Fruit fly (Drosophila melanogaster): ENCODE measurements around the gene CG5282.

Gene CG5282

dm6 chr3L:20393357-20393756 lies 32.5 kb downstream of the CG5282 start, which contains the start of gene CG33969 (continued):
- TF ChIP-seq onecut (GFP tag; IDR thresholded peaks at IDR 0.05) (peak; percentile 92), sob (GFP tag; IDR thresholded peaks at IDR 0.05) (no peak), sens (GFP tag) (peak; percentile 70), CG30020 (tag; optimal IDR thresholded peaks at IDR 0.05) (peak; percentile 9), Optix (GFP tag; IDR thresholded peaks at IDR 0.05) (0 out of 3 replicates have a peak, but pooled peaks have one; percentile 23), CG33557 (GFP tag; optimal IDR thresholded peaks at IDR 0.05) (no peak), maf-S (GFP tag; optimal IDR thresholded peaks at IDR 0.05) (no peak), CG2199 (GFP tag; IDR thresholded peaks at IDR 0.05) (0 out of 3 replicates have a peak, but pooled peaks have one; percentile 11), bbx (GFP tag; IDR thresholded peaks at IDR 0.05; ENCODE audit: partially characterized antibody) (peak; percentile 44; the same call in 1 of the 2 replicates), lbe (GFP tag; optimal IDR thresholded peaks at IDR 0.05) (peak; percentile 21), CG10267 (tag; optimal IDR thresholded peaks at IDR 0.05) (peak; percentile 94), CG34376 (GFP tag; optimal IDR thresholded peaks at IDR 0.05) (no peak), CHES-1-like (GFP tag; optimal IDR thresholded peaks at IDR 0.05) (no peak), CG2120 (GFP tag; optimal IDR thresholded peaks at IDR 0.05) (peak; percentile 16), lab (GFP tag; optimal IDR thresholded peaks at IDR 0.05) (peak; percentile 3), B-H2 (GFP tag; optimal IDR thresholded peaks at IDR 0.05) (peak; percentile 12), CG15514 (GFP tag; optimal IDR thresholded peaks at IDR 0.05) (peak; percentile 42), CG17186 (GFP tag; optimal IDR thresholded peaks at IDR 0.05) (peak; percentile 62), trem (tag; optimal IDR thresholded peaks at IDR 0.05) (peak; percentile 33), Tbp (GFP tag; optimal IDR thresholded peaks at IDR 0.05) (no peak), h (optimal IDR thresholded peaks at IDR 0.05) (no peak), CG12659 (GFP tag; optimal IDR thresholded peaks at IDR 0.05) (peak; percentile 22), CG3838 (GFP tag; optimal IDR thresholded peaks at IDR 0.05) (no peak), Med (GFP tag) (peak; percentile 65), BEAF-32 (GFP tag; optimal IDR thresholded peaks at IDR 0.05) (peak; percentile 58), MESR4 (GFP tag; optimal IDR thresholded peaks at IDR 0.05) (peak; percentile 57), stwl (tag; optimal IDR thresholded peaks at IDR 0.05) (peak; percentile 87), Dp (GFP tag; optimal IDR thresholded peaks at IDR 0.05) (peak; percentile 44), Sry-δ (GFP tag; optimal IDR thresholded peaks at IDR 0.05) (peak; percentile 40), amos (GFP tag; IDR thresholded peaks at IDR 0.05; ENCODE audit: partially characterized antibody) (no peak; the same call in 1 of the 2 replicates), gfzf (GFP tag; optimal IDR thresholded peaks at IDR 0.05) (peak; percentile 29), croc (GFP tag; conservative IDR thresholded peaks at IDR 0.05) (no peak), Bteb2 (GFP tag; optimal IDR thresholded peaks at IDR 0.05) (no peak), Dref (GFP tag; IDR thresholded peaks at IDR 0.05) (peak; percentile 64), CG17361 (GFP tag; IDR thresholded peaks at IDR 0.05) (no peak), crp (GFP tag; optimal IDR thresholded peaks at IDR 0.05) (peak in 1 of 2 experiments; percentile 35), CG9437 (GFP tag; optimal IDR thresholded peaks at IDR 0.05) (peak; percentile 58), CG8290 (GFP tag; optimal IDR thresholded peaks at IDR 0.05) (no peak), CG8290 (tag; optimal IDR thresholded peaks at IDR 0.05) (peak in 1 of 2 experiments; percentile 40), pzg (GFP tag; optimal IDR thresholded peaks at IDR 0.05) (peak; percentile 47), CG14710 (tag; optimal IDR thresholded peaks at IDR 0.05) (peak; percentile 21), CG11696 (GFP tag; IDR thresholded peaks at IDR 0.05) (no peak), jing (GFP tag; optimal IDR thresholded peaks at IDR 0.05) (no peak), ato (GFP tag; IDR thresholded peaks at IDR 0.05; ENCODE audit: partially characterized antibody) (0 out of 2 replicates have a peak, but pooled peaks have one; percentile 26), CG14014 (GFP tag; IDR thresholded peaks at IDR 0.05) (no peak), Myb (GFP tag; optimal IDR thresholded peaks at IDR 0.05) (peak; percentile 96), slp2 (GFP tag; optimal IDR thresholded peaks at IDR 0.05) (no peak), Ets97D (GFP tag; optimal IDR thresholded peaks at IDR 0.05) (peak; percentile 37), Scr (GFP tag; IDR thresholded peaks at IDR 0.05; ENCODE audit: partially characterized antibody) (peak; percentile 55; the same call in 1 of the 2 replicates), row (GFP tag; IDR thresholded peaks at IDR 0.05) (no peak), CG3995 (GFP tag; optimal IDR thresholded peaks at IDR 0.05) (peak; percentile 5)

All from whole organism, embryonic.